Worm (Caenorhabditis elegans) whole organism, young adult: ENCODE measurements around the gene F31D4.5.
A peak's percentile ranks its signal among the peaks of the same experiment; 100 is the strongest.

Experiments
- C17E4.6 ChIP-seq: fragments of 200-800 bp; sonication (Bioruptor generic); IDR thresholded peaks from 2 replicates; pipeline ENCODE4 v1.3.6; 2022; ENCODE audit warnings: missing genetic modification reagents, missing genetic modification characterization, missing compliant biosample characterization
- D2030.7 ChIP-seq: fragments of 200-800 bp; sonication (Bioruptor generic); IDR thresholded peaks from 2 replicates; pipeline ENCODE4 v1.3.6; 2022; ENCODE audit warnings: missing genetic modification reagents, missing genetic modification characterization, missing compliant biosample characterization
- F10E7.11 ChIP-seq: sonication (generic microtip); optimal IDR thresholded peaks from 2 replicates; lab custom pipeline; 2017; ENCODE audit warnings: mild to moderate bottlenecking, missing genetic modification characterization, moderate library complexity, missing compliant biosample characterization
- F22D6.2 ChIP-seq: sonication (generic microtip); optimal IDR thresholded peaks from 2 replicates; lab custom pipeline; 2016; ENCODE audit warnings: mild to moderate bottlenecking, missing genetic modification characterization, missing compliant biosample characterization
- F33H1.4 ChIP-seq: fragments of 200-800 bp; sonication (Bioruptor generic); IDR thresholded peaks from 2 replicates; pipeline ENCODE4 v1.3.6; 2022; ENCODE audit warnings: missing genetic modification reagents, missing genetic modification characterization, missing compliant biosample characterization
- F37B4.10 ChIP-seq: fragments of 200-800 bp; sonication (Bioruptor generic); IDR thresholded peaks from 2 replicates; pipeline ENCODE4 v1.3.6; 2022; ENCODE audit warnings: missing genetic modification characterization, missing compliant biosample characterization
- F49E8.2 ChIP-seq: sonication (generic microtip); optimal IDR thresholded peaks from 3 replicates; lab custom pipeline; 2017; ENCODE audit warnings: missing genetic modification characterization, mild to moderate bottlenecking, missing compliant biosample characterization, antibody characterized with exemption, moderate library complexity; ENCODE audit not compliant: insufficient read depth
- F52B5.7 ChIP-seq: sonication (generic microtip); optimal IDR thresholded peaks from 2 replicates; lab custom pipeline; 2016; ENCODE audit warnings: mild to moderate bottlenecking, missing genetic modification characterization, missing compliant biosample characterization
- F55B11.4 ChIP-seq: sonication (generic microtip); optimal IDR thresholded peaks from 2 replicates; lab custom pipeline; 2016; ENCODE audit warnings: missing compliant biosample characterization, missing genetic modification characterization, borderline replicate concordance; ENCODE audit not compliant: insufficient read depth
- K11D2.4 ChIP-seq: fragments of 200-800 bp; sonication (Bioruptor generic); IDR thresholded peaks from 2 replicates; pipeline ENCODE4 v1.3.6; 2022; ENCODE audit warnings: missing genetic modification reagents, missing genetic modification characterization, missing compliant biosample characterization
- K12H6.12 ChIP-seq: fragments of 200-800 bp; sonication (Bioruptor generic); optimal IDR thresholded peaks from 2 replicates; lab custom pipeline; 2018; ENCODE audit warnings: mild to moderate bottlenecking, missing genetic modification characterization, missing compliant biosample characterization
- T07F8.4 ChIP-seq: sonication (generic microtip); optimal IDR thresholded peaks from 2 replicates; lab custom pipeline; 2016; ENCODE audit warnings: mild to moderate bottlenecking, missing genetic modification characterization, moderate library complexity, missing compliant biosample characterization
- Y95B8A.8 ChIP-seq: fragments of 200-800 bp; sonication (Bioruptor generic); IDR thresholded peaks from 2 replicates; pipeline ENCODE4 v1.3.6; 2022; ENCODE audit warnings: missing genetic modification reagents, missing genetic modification characterization, missing compliant biosample characterization
- akir-1 ChIP-seq: fragments of 200-800 bp; sonication (Bioruptor generic); optimal IDR thresholded peaks from 2 replicates; lab custom pipeline; 2018; ENCODE audit warnings: mild to moderate bottlenecking, missing genetic modification characterization, moderate library complexity, missing compliant biosample characterization
- ama-1 ChIP-seq, 3 experiments: fragments of 150-350 bp in 1 of 3; sonication (generic microtip) in 2 of 3; optimal IDR thresholded peaks; 2 replicates each; lab custom pipeline; 2014 to 2018; ENCODE audit warnings: missing biosample characterization in 2 of 3, missing genetic modification characterization in 2 of 3, missing genetic modification reagents in 2 of 3
- atf-7 ChIP-seq: sonication (generic microtip); optimal IDR thresholded peaks from 2 replicates; lab custom pipeline; 2017; ENCODE audit warnings: mild to moderate bottlenecking, missing genetic modification characterization, missing compliant biosample characterization
- athp-1 ChIP-seq: sonication (generic microtip); optimal IDR thresholded peaks from 2 replicates; lab custom pipeline; 2017; ENCODE audit warnings: mild to moderate bottlenecking, missing genetic modification characterization, missing compliant biosample characterization
- ceh-100 ChIP-seq: fragments of 200-800 bp; sonication (Bioruptor generic); IDR thresholded peaks from 2 replicates; pipeline ENCODE4 v1.3.6; 2022; ENCODE audit warnings: missing genetic modification reagents, missing genetic modification characterization, missing compliant biosample characterization
- ceh-91 ChIP-seq: fragments of 200-800 bp; sonication (Bioruptor generic); IDR thresholded peaks from 2 replicates; pipeline ENCODE4 v1.3.6; 2022; ENCODE audit warnings: missing genetic modification reagents, missing genetic modification characterization, missing compliant biosample characterization
- chd-7 ChIP-seq: sonication (generic microtip); optimal IDR thresholded peaks from 2 replicates; lab custom pipeline; 2016; ENCODE audit warnings: mild to moderate bottlenecking, missing genetic modification characterization, moderate library complexity, missing compliant biosample characterization
- dox-1 ChIP-seq: fragments of 200-800 bp; sonication (Bioruptor generic); IDR thresholded peaks from 2 replicates; pipeline ENCODE4 v1.3.6; 2022; ENCODE audit warnings: missing genetic modification reagents, missing genetic modification characterization, missing compliant biosample characterization
- dpff-1 ChIP-seq: sonication (generic microtip); optimal IDR thresholded peaks from 2 replicates; lab custom pipeline; 2017; ENCODE audit warnings: mild to moderate bottlenecking, missing genetic modification characterization, missing compliant biosample characterization
- efl-1 ChIP-seq: fragments of 150-350 bp; optimal IDR thresholded peaks from 2 replicates; lab custom pipeline; 2014; ENCODE audit warnings: missing biosample characterization, missing genetic modification reagents, missing genetic modification characterization
- egl-18 ChIP-seq: fragments of 200-800 bp; sonication (Bioruptor generic); IDR thresholded peaks from 2 replicates; pipeline ENCODE4 v1.3.6; 2022; ENCODE audit warnings: missing genetic modification reagents, missing genetic modification characterization, missing compliant biosample characterization
- fkh-3 ChIP-seq: sonication (generic microtip); optimal IDR thresholded peaks from 2 replicates; lab custom pipeline; 2016; ENCODE audit warnings: mild to moderate bottlenecking, missing genetic modification characterization, missing compliant biosample characterization
- gei-17 ChIP-seq: fragments of 200-800 bp; sonication (Bioruptor generic); optimal IDR thresholded peaks from 2 replicates; lab custom pipeline; 2018; ENCODE audit warnings: mild to moderate bottlenecking, missing genetic modification characterization, missing compliant biosample characterization
- hsf-1 ChIP-seq: fragments of 200-800 bp; sonication (Bioruptor generic); IDR thresholded peaks from 2 replicates; pipeline ENCODE4 v1.3.6; 2022; ENCODE audit warnings: missing genetic modification reagents, missing genetic modification characterization, missing compliant biosample characterization
- lin-26 ChIP-seq: fragments of 200-800 bp; sonication (Bioruptor generic); IDR thresholded peaks from 2 replicates; pipeline ENCODE4 v1.3.6; 2022; ENCODE audit warnings: missing genetic modification reagents, missing genetic modification characterization, missing compliant biosample characterization
- lir-1 ChIP-seq: fragments of 200-800 bp; sonication (Bioruptor generic); conservative IDR thresholded peaks from 2 replicates; pipeline ENCODE4 v1.3.6; 2022; ENCODE audit warnings: missing genetic modification reagents, missing genetic modification characterization, missing compliant biosample characterization
- madf-10 ChIP-seq: sonication (generic microtip); optimal IDR thresholded peaks from 2 replicates; lab custom pipeline; 2016; ENCODE audit warnings: mild to moderate bottlenecking, missing genetic modification characterization, missing compliant biosample characterization
- madf-3 ChIP-seq: fragments of 200-800 bp; sonication (Bioruptor generic); IDR thresholded peaks from 2 replicates; pipeline ENCODE4 v1.3.6; 2022; ENCODE audit warnings: missing genetic modification reagents, missing genetic modification characterization, missing compliant biosample characterization
- madf-8 ChIP-seq: fragments of 200-800 bp; sonication (Bioruptor generic); conservative IDR thresholded peaks from 2 replicates; pipeline ENCODE4 v1.3.6; 2022; ENCODE audit warnings: missing genetic modification reagents, missing genetic modification characterization, missing compliant biosample characterization
- mxl-1 ChIP-seq: sonication (generic microtip); optimal IDR thresholded peaks from 2 replicates; lab custom pipeline; 2016; ENCODE audit warnings: missing genetic modification characterization, missing compliant biosample characterization
- nfya-2 ChIP-seq: fragments of 200-800 bp; sonication (Bioruptor generic); IDR thresholded peaks from 2 replicates; pipeline ENCODE4 v1.3.6; 2022; ENCODE audit warnings: missing genetic modification reagents, missing genetic modification characterization, missing compliant biosample characterization
- nhr-27 ChIP-seq: fragments of 200-800 bp; sonication (Bioruptor generic); optimal IDR thresholded peaks from 2 replicates; lab custom pipeline; 2018; ENCODE audit warnings: mild to moderate bottlenecking, missing genetic modification characterization, moderate library complexity, missing compliant biosample characterization
- nhr-80 ChIP-seq: sonication (generic microtip); optimal IDR thresholded peaks from 2 replicates; lab custom pipeline; 2016; ENCODE audit warnings: missing genetic modification characterization, missing compliant biosample characterization
- pha-4 ChIP-seq: fragments of 150-350 bp; sonication (generic microtip); optimal IDR thresholded peaks from 2 replicates; lab custom pipeline; 2014; ENCODE audit warnings: missing biosample characterization, missing genetic modification reagents, missing genetic modification characterization
- repo-1 ChIP-seq: sonication (generic microtip); optimal IDR thresholded peaks from 2 replicates; lab custom pipeline; 2017; ENCODE audit warnings: mild to moderate bottlenecking, missing genetic modification characterization, missing compliant biosample characterization
- snpc-1.1 ChIP-seq: sonication (generic microtip); optimal IDR thresholded peaks from 2 replicates; lab custom pipeline; 2017; ENCODE audit warnings: missing genetic modification characterization, mild to moderate bottlenecking, missing compliant biosample characterization, antibody characterized with exemption, moderate library complexity, missing genotype, missing genetic modification reagents; ENCODE audit not compliant: insufficient read depth
- somi-1 ChIP-seq: fragments of 200-800 bp; sonication (Bioruptor generic); optimal IDR thresholded peaks from 2 replicates; lab custom pipeline; 2018; ENCODE audit warnings: mild to moderate bottlenecking, missing genetic modification characterization, missing compliant biosample characterization
- sptf-2 ChIP-seq: fragments of 200-800 bp; sonication (Bioruptor generic); optimal IDR thresholded peaks from 2 replicates; lab custom pipeline; 2018; ENCODE audit warnings: mild to moderate bottlenecking, missing genetic modification characterization, missing compliant biosample characterization
- tbx-9 ChIP-seq: sonication (generic microtip); optimal IDR thresholded peaks from 2 replicates; lab custom pipeline; 2016; ENCODE audit warnings: borderline replicate concordance, missing genetic modification characterization, inconsistent platforms, missing compliant biosample characterization
- zim-3 ChIP-seq: sonication (generic microtip); optimal IDR thresholded peaks from 2 replicates; lab custom pipeline; 2017; ENCODE audit warnings: mild to moderate bottlenecking, missing genetic modification characterization, moderate library complexity, missing compliant biosample characterization
- ztf-22 ChIP-seq: fragments of 200-800 bp; sonication (Bioruptor generic); optimal IDR thresholded peaks from 2 replicates; lab custom pipeline; 2018; ENCODE audit warnings: mild to moderate bottlenecking, missing genetic modification characterization, moderate library complexity, missing compliant biosample characterization
- ztf-25 ChIP-seq: fragments of 200-800 bp; sonication (Bioruptor generic); IDR thresholded peaks from 2 replicates; pipeline ENCODE4 v1.3.6; 2022; ENCODE audit warnings: missing genetic modification reagents, missing genetic modification characterization, missing compliant biosample characterization
- ztf-6 ChIP-seq: fragments of 200-800 bp; sonication (Bioruptor generic); IDR thresholded peaks from 2 replicates; pipeline ENCODE4 v1.3.6; 2022; ENCODE audit warnings: missing genetic modification reagents, missing genetic modification characterization, missing compliant biosample characterization

Gene F31D4.5

ce11 chrV:20841484-20841883 is 12.4 kb upstream of the F31D4.5 start (continued):
- 0 out of 2 replicates have a peak, but pooled peaks have one; percentile 13 for TF ChIP-seq Y95B8A.8 (GFP tag; lab: Robert Waterston, UW)
- no peak for TF ChIP-seq madf-8 (GFP tag; lab: Robert Waterston, UW)
- TF ChIP-seq pha-4 (tag; lab: Kevin White, UChicago): no peak
- TF ChIP-seq lin-26 (GFP tag; lab: Robert Waterston, UW): 0 out of 2 replicates have a peak, but pooled peaks have one; percentile 12
- TF ChIP-seq F49E8.2 (tag; lab: Kevin White, UChicago): no peak
- TF ChIP-seq nhr-27: no peak
- TF ChIP-seq ama-1 (optimal IDR thresholded peaks at IDR 0.05; lab: Kevin White, UChicago): no peak
- peak in 1 of 2 experiments; percentile 47 for TF ChIP-seq ama-1 (GFP tag; optimal IDR thresholded peaks at IDR 0.05; lab: Kevin White, UChicago)
- TF ChIP-seq F37B4.10: no peak
- TF ChIP-seq dox-1 (GFP tag; lab: Robert Waterston, UW): no peak
- no peak for TF ChIP-seq atf-7 (tag; lab: Kevin White, UChicago)
- TF ChIP-seq repo-1: no peak
- TF ChIP-seq T07F8.4 (tag; lab: Kevin White, UChicago): no peak
- TF ChIP-seq, all 124 proteins: peak for 9

ce11 chrV:20845524-20846208 is 8.2 kb upstream of the F31D4.5 start, which contains the start of the genes F31D4.2 and fkb-6:
Gene F31D4.2, minus strand, starts transcription at chrV:20845546.
Gene fkb-6, plus strand, starts transcription at chrV:20846158.
- TF ChIP-seq nhr-80 (tag; lab: Kevin White, UChicago) (no peak), D2030.7 (peak; percentile 89), atf-7 (tag; lab: Kevin White, UChicago) (no peak), athp-1 (peak; percentile 26), dpff-1 (tag; lab: Kevin White, UChicago) (no peak), F33H1.4 (GFP tag; lab: Robert Waterston, UW) (0 out of 2 replicates have a peak, but pooled peaks have one; percentile 7), akir-1 (no peak), ztf-6 (GFP tag; lab: Robert Waterston, UW) (no peak), chd-7 (no peak), egl-18 (no peak), C17E4.6 (GFP tag; lab: Robert Waterston, UW) (no peak), efl-1 (GFP tag; lab: Kevin White, UChicago) (no peak), mxl-1 (tag; lab: Kevin White, UChicago) (no peak), lir-1 (GFP tag; lab: Robert Waterston, UW) (0 out of 2 replicates have a peak, but pooled peaks have one; percentile 6), ztf-25 (GFP tag; lab: Robert Waterston, UW) (no peak), sptf-2 (GFP tag; lab: Kevin White, UChicago) (no peak), ceh-100 (GFP tag; lab: Robert Waterston, UW) (peak; percentile 50; the same call in 1 of the 2 replicates), F22D6.2 (tag; lab: Kevin White, UChicago) (no peak), tbx-9 (no peak), ztf-22 (GFP tag; lab: Kevin White, UChicago) (no peak), ama-1 (optimal IDR thresholded peaks at IDR 0.05; lab: Kevin White, UChicago) (no peak), ama-1 (GFP tag; optimal IDR thresholded peaks at IDR 0.05; lab: Kevin White, UChicago) (no peak), F10E7.11 (no peak), hsf-1 (GFP tag; lab: Robert Waterston, UW) (peak; percentile 97), madf-10 (tag; lab: Kevin White, UChicago) (peak; percentile 6), gei-17 (GFP tag; lab: Kevin White, UChicago) (no peak), nfya-2 (no peak), snpc-1.1 (tag; lab: Kevin White, UChicago) (peak; percentile 18), K11D2.4 (GFP tag; lab: Robert Waterston, UW) (peak; percentile 62), K12H6.12 (peak; percentile 35), somi-1 (no peak), F55B11.4 (tag; lab: Kevin White, UChicago) (no peak), madf-3 (0 out of 2 replicates have a peak, but pooled peaks have one; percentile 25), zim-3 (tag; lab: Kevin White, UChicago) (no peak), fkh-3 (tag; lab: Kevin White, UChicago) (no peak), ceh-91 (GFP tag; lab: Robert Waterston, UW) (peak; percentile 46; the same call in 1 of the 2 replicates), F52B5.7 (tag; lab: Kevin White, UChicago) (no peak)
